Fruit fly (Drosophila melanogaster): Measurements from ENCODE around the gene CG34164.

- TF ChIP-seq Myc (optimal IDR thresholded peaks at IDR 0.05) (no peak), h (optimal IDR thresholded peaks at IDR 0.05) (no peak), insv (optimal IDR thresholded peaks at IDR 0.05) (no peak)
Observed at dm6 chr2L:12007853-12008252, 48.3 kb upstream of the CG34164 start, which contains the start of gene Rh5.
